Worm (Caenorhabditis elegans): Measurements from ENCODE around the gene sbsp-1.

- no peak for TF ChIP-seq flt-1 (GFP tag; IDR thresholded peaks at IDR 0.05)
- TF ChIP-seq ztf-29 (GFP tag; IDR thresholded peaks at IDR 0.05) = no peak
- TF ChIP-seq T22C8.4 (GFP tag; IDR thresholded peaks at IDR 0.05) = no peak
- TF ChIP-seq klf-2 (GFP tag; conservative IDR thresholded peaks at IDR 0.05) = no peak
- no peak for TF ChIP-seq cog-1 (tag; optimal IDR thresholded peaks at IDR 0.05)
Observed at ce11 chrIII:10869595-10869994, 36.9 kb downstream of the sbsp-1 start.

All from whole organism, midembryonic.